Fruit fly (Drosophila melanogaster) whole organism, adult: ENCODE results near the gene ND-B14.5A.

Experiments
- CG11617 ChIP-seq: fragments of 200-800 bp; sonication (Bioruptor generic); optimal IDR thresholded peaks from 2 replicates; lab custom pipeline; 2017; ENCODE audit warnings: mild to moderate bottlenecking, missing biosample characterization, missing genetic modification reagents, missing genetic modification characterization
- CG12768 ChIP-seq: fragments of 200-800 bp; sonication (Bioruptor generic); optimal IDR thresholded peaks from 2 replicates; lab custom pipeline; 2017; ENCODE audit warnings: missing biosample characterization, missing genetic modification characterization, mild to moderate bottlenecking, moderate library complexity, missing genetic modification reagents
- CG1620 ChIP-seq: fragments of 200-800 bp; sonication (Bioruptor generic); optimal IDR thresholded peaks from 2 replicates; lab custom pipeline; 2016; ENCODE audit warnings: missing biosample characterization, missing genetic modification characterization
- CG33017 ChIP-seq: fragments of 200-800 bp; sonication (Bioruptor generic); optimal IDR thresholded peaks from 2 replicates; lab custom pipeline; 2018; ENCODE audit warnings: missing biosample characterization, mild to moderate bottlenecking, missing genetic modification characterization, moderate library complexity
- CG7045 ChIP-seq: fragments of 200-800 bp; sonication (Bioruptor generic); optimal IDR thresholded peaks from 2 replicates; lab custom pipeline; 2017; ENCODE audit warnings: missing biosample characterization, mild to moderate bottlenecking, missing genetic modification characterization
- Clk ChIP-seq: fragments of 200-800 bp; sonication (Bioruptor generic); optimal IDR thresholded peaks from 2 replicates; lab custom pipeline; 2017; ENCODE audit warnings: missing biosample characterization, missing genetic modification characterization
- Hr96 ChIP-seq: fragments of 200-800 bp; sonication (Bioruptor generic); optimal IDR thresholded peaks from 2 replicates; lab custom pipeline; 2016; ENCODE audit warnings: missing biosample characterization, missing genetic modification characterization
- Mnt ChIP-seq: fragments of 200-800 bp; sonication (Bioruptor generic); optimal IDR thresholded peaks from 2 replicates; lab custom pipeline; 2016; ENCODE audit warnings: missing biosample characterization, mild to moderate bottlenecking, missing genetic modification characterization
- bab1 ChIP-seq: fragments of 200-800 bp; sonication (Bioruptor generic); optimal IDR thresholded peaks from 3 replicates; lab custom pipeline; 2019; ENCODE audit warnings: missing biosample characterization, mild to moderate bottlenecking, missing genetic modification characterization, moderate library complexity
- cic ChIP-seq: fragments of 200-800 bp; sonication (Bioruptor generic); optimal IDR thresholded peaks from 2 replicates; lab custom pipeline; 2017; ENCODE audit warnings: missing biosample characterization, mild to moderate bottlenecking, missing genetic modification characterization, moderate library complexity
- ovo ChIP-seq: fragments of 200-800 bp; sonication (Bioruptor generic); optimal IDR thresholded peaks from 2 replicates; lab custom pipeline; 2016; ENCODE audit warnings: missing biosample characterization, missing genetic modification characterization
- pad ChIP-seq: fragments of 200-800 bp; sonication (Bioruptor generic); optimal IDR thresholded peaks from 3 replicates; lab custom pipeline; 2017; ENCODE audit warnings: missing biosample characterization, missing genetic modification characterization, mild to moderate bottlenecking, moderate library complexity, missing genetic modification reagents
- tj ChIP-seq: fragments of 200-800 bp; sonication (Bioruptor generic); optimal IDR thresholded peaks from 3 replicates; lab custom pipeline; 2017; ENCODE audit warnings: missing biosample characterization, mild to moderate bottlenecking, missing genetic modification characterization, moderate library complexity

- no peak for TF ChIP-seq CG7045
- no peak for TF ChIP-seq tj
- no peak for TF ChIP-seq CG11617 (GFP tag; lab: Kevin White, UChicago)
- no peak for TF ChIP-seq CG12768
- TF ChIP-seq Hr96 (GFP tag; lab: Kevin White, UChicago) = no peak
- TF ChIP-seq pad = no peak
- no peak for TF ChIP-seq bab1 (GFP tag; lab: Kevin White, UChicago)
- no peak for TF ChIP-seq CG1620 (GFP tag; lab: Kevin White, UChicago)
- no peak for TF ChIP-seq CG33017
- TF ChIP-seq cic (GFP tag; lab: Kevin White, UChicago) = no peak
- TF ChIP-seq Mnt (GFP tag; lab: Kevin White, UChicago) = no peak
- no peak for TF ChIP-seq Clk
- no peak for TF ChIP-seq ovo (GFP tag; lab: Kevin White, UChicago)
These were observed 3.0 kb downstream of the ND-B14.5A start, which contains the start of gene Cyp4d14 for dm6 chrX:2175265-2175795.
